Fruit fly (Drosophila melanogaster): Measurements from ENCODE around the gene CG11693.

Gene CG11693

DNA sequence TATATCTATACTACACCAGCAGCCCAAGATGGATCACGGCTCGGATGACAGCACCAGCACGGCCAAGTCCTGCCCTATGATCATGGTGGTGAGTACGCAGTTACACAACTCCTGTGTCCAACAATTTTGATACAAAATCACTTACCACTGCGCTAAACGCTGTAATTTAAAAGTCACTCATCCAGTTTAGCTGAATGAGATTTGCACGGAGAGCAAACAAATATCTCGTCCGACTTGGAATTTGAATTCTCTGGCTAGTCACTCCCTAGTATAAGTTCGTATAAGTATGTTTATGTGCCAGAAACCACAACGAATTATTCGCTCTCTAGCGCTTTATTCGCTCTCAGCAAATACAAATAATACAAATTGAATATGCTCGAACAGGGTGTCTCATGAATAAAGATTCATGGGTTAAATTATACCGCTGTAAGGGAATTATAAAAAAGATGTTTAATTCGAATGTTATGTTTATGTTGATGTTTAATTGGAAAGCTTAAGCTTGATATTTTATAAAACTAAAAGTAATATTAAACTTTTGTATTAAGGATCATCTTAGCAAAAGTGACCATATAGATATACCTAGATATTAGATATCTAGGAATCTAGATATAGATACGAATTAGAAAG is 7.2 kb upstream of the CG11693 start (continued):
- TF ChIP-seq Pdp1 (GFP tag; optimal IDR thresholded peaks at IDR 0.05) (peak in 1 of 2 experiments; percentile 69), org-1 (GFP tag; optimal IDR thresholded peaks at IDR 0.05) (no peak)

DNA sequence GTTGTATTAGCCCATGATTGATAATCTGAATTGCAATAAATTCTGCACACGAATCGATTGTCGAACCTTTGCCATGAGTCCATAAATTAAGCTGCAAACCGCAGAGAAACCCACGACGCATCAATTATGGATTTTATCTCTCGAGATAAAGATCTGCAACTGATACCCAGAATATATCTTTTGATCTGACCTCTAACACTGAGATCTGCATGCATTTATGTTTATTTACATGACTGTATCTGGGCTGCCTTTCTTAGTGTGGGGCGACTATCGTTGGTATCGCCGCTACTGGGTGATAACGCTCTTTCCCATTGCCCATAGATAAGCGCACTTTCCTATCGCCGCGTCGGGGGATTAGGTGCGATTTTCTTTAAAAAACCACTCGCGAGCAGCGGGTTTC is 6.6 kb upstream of the CG11693 start, which contains the start of gene Ctr1B:
TSS of gene Ctr1B (plus strand) at position 398 of the 400 bp plus-strand sequence.
- TF ChIP-seq GATAe (GFP tag; conservative IDR thresholded peaks at IDR 0.05) (peak; percentile 61), chif (GFP tag; optimal IDR thresholded peaks at IDR 0.05) (no peak), CG2199 (GFP tag; IDR thresholded peaks at IDR 0.05) (0 out of 3 replicates have a peak, but pooled peaks have one; percentile 28), CG17912 (GFP tag; optimal IDR thresholded peaks at IDR 0.05) (no peak), Hr78 (GFP tag; optimal IDR thresholded peaks at IDR 0.05) (peak in 1 of 2 experiments; percentile 72), sna (GFP tag; IDR thresholded peaks at IDR 0.05; ENCODE audit: partially characterized antibody) (0 out of 2 replicates have a peak, but pooled peaks have one; percentile 15), grn (GFP tag; optimal IDR thresholded peaks at IDR 0.05) (peak; percentile 92), CG15479 (GFP tag; optimal IDR thresholded peaks at IDR 0.05) (peak; percentile 46), sug (tag; optimal IDR thresholded peaks at IDR 0.05) (peak; percentile 81), maf-S (GFP tag; optimal IDR thresholded peaks at IDR 0.05) (no peak), mirr (GFP tag; optimal IDR thresholded peaks at IDR 0.05) (peak; percentile 13), CG13894 (tag; optimal IDR thresholded peaks at IDR 0.05) (no peak)

DNA sequence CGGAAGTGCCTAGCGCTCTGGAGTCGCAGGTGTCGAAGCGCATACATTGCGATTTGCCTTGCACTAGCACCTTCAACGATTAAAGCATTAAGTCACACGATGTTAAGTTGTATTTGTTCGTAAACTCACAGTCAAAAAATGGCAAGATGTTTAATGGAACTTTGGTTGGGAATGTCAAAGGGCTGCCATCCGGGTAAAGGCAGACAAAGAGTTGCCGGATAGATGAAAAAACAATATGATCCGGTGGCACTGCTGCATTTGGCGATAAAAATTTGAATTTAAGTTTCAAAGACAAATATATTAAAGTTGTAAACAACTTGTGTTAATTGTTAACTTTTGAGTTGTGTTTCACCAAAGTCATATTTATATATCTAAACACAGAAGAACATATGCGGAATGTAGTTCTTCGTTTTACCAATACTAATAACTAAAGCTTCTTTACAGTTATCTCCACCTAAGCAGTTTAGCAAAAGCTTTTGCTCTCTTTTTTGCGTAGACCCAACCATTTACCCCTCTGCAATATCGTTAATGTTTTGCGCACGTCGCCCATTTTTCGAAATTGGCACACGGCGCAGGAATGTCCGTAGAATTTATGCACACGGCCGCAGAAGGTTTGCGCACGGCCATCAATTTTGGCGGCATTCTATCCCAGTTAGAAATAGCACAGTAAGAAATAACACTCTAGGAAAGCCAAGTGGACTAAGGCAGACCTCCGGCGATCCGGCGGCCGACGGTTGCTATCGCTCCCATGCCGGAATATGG is 5.9 kb upstream of the CG11693 start, which contains the start of gene Coq2:
TSS of gene Coq2 (minus strand) at position 200 of the 762 bp plus-strand sequence.
- TF ChIP-seq hb (GFP tag; IDR thresholded peaks at IDR 0.05; ENCODE audit: partially characterized antibody) (no peak), vvl (GFP tag; IDR thresholded peaks at IDR 0.05) (peak; percentile 29; the same call in 1 of the 2 replicates), CG3847 (GFP tag; IDR thresholded peaks at IDR 0.05) (peak; percentile 77), CG7556 (GFP tag; optimal IDR thresholded peaks at IDR 0.05) (no peak), bsh (GFP tag; optimal IDR thresholded peaks at IDR 0.05) (no peak), Dbx (GFP tag; IDR thresholded peaks at IDR 0.05) (0 out of 3 replicates have a peak, but pooled peaks have one; percentile 13), ac (GFP tag; optimal IDR thresholded peaks at IDR 0.05) (no peak), hkb (optimal IDR thresholded peaks at IDR 0.05) (peak; percentile 42), hkb (GFP tag; IDR thresholded peaks at IDR 0.05) (no peak), knrl (GFP tag; IDR thresholded peaks at IDR 0.05; ENCODE audit: partially characterized antibody) (peak; percentile 28; the same call in 1 of the 3 replicates), CG31365 (tag; optimal IDR thresholded peaks at IDR 0.05) (peak; percentile 30), CG6813 (GFP tag; optimal IDR thresholded peaks at IDR 0.05) (no peak), luna (GFP tag; optimal IDR thresholded peaks at IDR 0.05) (no peak), wek (GFP tag; optimal IDR thresholded peaks at IDR 0.05) (no peak), stc (GFP tag; IDR thresholded peaks at IDR 0.05) (no peak), CG10147 (GFP tag; optimal IDR thresholded peaks at IDR 0.05) (no peak), CG32532 (GFP tag; IDR thresholded peaks at IDR 0.05) (no peak), CG10959 (GFP tag; IDR thresholded peaks at IDR 0.05) (no peak), E2f2 (GFP tag; IDR thresholded peaks at IDR 0.05) (peak; percentile 96), CG10543 (GFP tag; optimal IDR thresholded peaks at IDR 0.05) (no peak), CG15696 (tag; optimal IDR thresholded peaks at IDR 0.05) (no peak), bab2 (GFP tag; optimal IDR thresholded peaks at IDR 0.05) (no peak), D19B (GFP tag; optimal IDR thresholded peaks at IDR 0.05) (no peak), nmo (GFP tag; optimal IDR thresholded peaks at IDR 0.05) (peak; percentile 12), Dref (GFP tag; IDR thresholded peaks at IDR 0.05) (peak; percentile 47; the same call in 1 of the 2 replicates), CG9797 (GFP tag; optimal IDR thresholded peaks at IDR 0.05) (peak; percentile 16), trem (tag; optimal IDR thresholded peaks at IDR 0.05) (peak; percentile 86), Ssrp (tag; optimal IDR thresholded peaks at IDR 0.05) (no peak), gfzf (GFP tag; optimal IDR thresholded peaks at IDR 0.05) (peak; percentile 13), nom (GFP tag; optimal IDR thresholded peaks at IDR 0.05) (no peak)

All from whole organism, embryonic.